Worm (Caenorhabditis elegans) whole organism, L3 larva: ENCODE results near the gene npp-16.

Experiments
- R02D3.7 ChIP-seq: fragments of 150-350 bp; optimal IDR thresholded peaks from 2 replicates; lab custom pipeline; 2014; ENCODE audit warnings: missing biosample characterization, missing genetic modification characterization
- ZK546.5 ChIP-seq: sonication (generic microtip); optimal IDR thresholded peaks from 2 replicates; lab custom pipeline; 2017; ENCODE audit warnings: missing biosample characterization, missing genetic modification characterization
- aly-2 ChIP-seq: fragments of 150-350 bp; optimal IDR thresholded peaks from 2 replicates; lab custom pipeline; 2014; ENCODE audit warnings: missing biosample characterization, missing genetic modification characterization
- ama-1 ChIP-seq: fragments of 150-350 bp; optimal IDR thresholded peaks from 2 replicates; lab custom pipeline; 2018
- ceh-16 ChIP-seq: sonication (generic microtip); optimal IDR thresholded peaks from 2 replicates; lab custom pipeline; 2017; ENCODE audit warnings: missing biosample characterization, missing genetic modification characterization
- ceh-28 ChIP-seq: fragments of 150-350 bp; optimal IDR thresholded peaks from 2 replicates; lab custom pipeline; 2014; ENCODE audit warnings: missing biosample characterization, missing genetic modification reagents, missing genetic modification characterization
- ceh-82 ChIP-seq: fragments of 150-350 bp; optimal IDR thresholded peaks from 2 replicates; lab custom pipeline; 2014; ENCODE audit warnings: missing biosample characterization, missing genetic modification characterization
- ceh-9 ChIP-seq: sonication (generic microtip); optimal IDR thresholded peaks from 2 replicates; lab custom pipeline; 2018; ENCODE audit warnings: missing biosample characterization, missing genetic modification characterization
- daf-12 ChIP-seq: fragments of 150-350 bp; optimal IDR thresholded peaks from 2 replicates; lab custom pipeline; 2014; ENCODE audit warnings: missing biosample characterization, missing genetic modification reagents, missing genetic modification characterization
- egl-27 ChIP-seq: sonication (generic microtip); optimal IDR thresholded peaks from 4 replicates; lab custom pipeline; 2017; ENCODE audit warnings: missing biosample characterization, missing genetic modification reagents, missing genetic modification characterization
- egl-5 ChIP-seq: fragments of 150-350 bp; optimal IDR thresholded peaks from 2 replicates; lab custom pipeline; 2017; ENCODE audit warnings: missing biosample characterization, missing genetic modification reagents, missing genetic modification characterization, inconsistent platforms
- elt-2 ChIP-seq: sonication (generic microtip); optimal IDR thresholded peaks from 2 replicates; lab custom pipeline; 2016; ENCODE audit warnings: missing genetic modification reagents, mild to moderate bottlenecking, missing genetic modification characterization, missing compliant biosample characterization
- elt-3 ChIP-seq, 3 experiments: fragments of 150-350 bp in 1 of 3; sonication (generic microtip) in 2 of 3; optimal IDR thresholded peaks; 2 replicates in 2 of 3; 4 replicates in 1 of 3; lab custom pipeline; 2014 to 2017; ENCODE audit warnings: missing biosample characterization in 3 of 3, missing genetic modification characterization in 3 of 3
- eor-1 ChIP-seq, 2 experiments: fragments of 150-350 bp; optimal IDR thresholded peaks; 2 replicates each; lab custom pipeline; 2014 to 2018; ENCODE audit warnings: missing biosample characterization in 2 of 2, missing genetic modification characterization in 2 of 2
- fkh-10 ChIP-seq: sonication (generic microtip); optimal IDR thresholded peaks from 2 replicates; lab custom pipeline; 2017; ENCODE audit warnings: missing biosample characterization, missing genetic modification reagents, missing genetic modification characterization
- fkh-2 ChIP-seq: fragments of 150-350 bp; optimal IDR thresholded peaks from 2 replicates; lab custom pipeline; 2014; ENCODE audit warnings: missing biosample characterization, missing genetic modification reagents, missing genetic modification characterization
- hmg-11 ChIP-seq: sonication (generic microtip); optimal IDR thresholded peaks from 2 replicates; lab custom pipeline; 2016; ENCODE audit warnings: missing genetic modification characterization, missing compliant biosample characterization
- jun-1 ChIP-seq: fragments of 150-350 bp; optimal IDR thresholded peaks from 2 replicates; lab custom pipeline; 2014; ENCODE audit warnings: missing biosample characterization, missing genetic modification reagents, missing genetic modification characterization
- lin-15B ChIP-seq: fragments of 150-350 bp; optimal IDR thresholded peaks from 2 replicates; lab custom pipeline; 2014; ENCODE audit warnings: missing biosample characterization, missing genetic modification characterization
- lin-39 ChIP-seq: fragments of 150-350 bp; optimal IDR thresholded peaks from 2 replicates; lab custom pipeline; 2018; ENCODE audit warnings: missing biosample characterization, missing genetic modification reagents, missing genetic modification characterization
- lsy-12 ChIP-seq: sonication (generic microtip); optimal IDR thresholded peaks from 2 replicates; lab custom pipeline; 2016; ENCODE audit warnings: mild to moderate bottlenecking, missing genetic modification characterization, missing compliant biosample characterization
- mdl-1 ChIP-seq: fragments of 150-350 bp; optimal IDR thresholded peaks from 2 replicates; lab custom pipeline; 2014; ENCODE audit warnings: missing biosample characterization, missing genetic modification characterization
- nfya-1 ChIP-seq: sonication (generic microtip); optimal IDR thresholded peaks from 2 replicates; lab custom pipeline; 2017; ENCODE audit warnings: missing genetic modification characterization, mild to moderate bottlenecking, missing compliant biosample characterization, antibody characterized with exemption, moderate library complexity; ENCODE audit not compliant: insufficient read depth
- nhr-12 ChIP-seq: fragments of 150-350 bp; optimal IDR thresholded peaks from 2 replicates; lab custom pipeline; 2014; ENCODE audit warnings: missing biosample characterization, missing genetic modification characterization
- nhr-23 ChIP-seq: fragments of 150-350 bp; optimal IDR thresholded peaks from 2 replicates; lab custom pipeline; 2014; ENCODE audit warnings: missing biosample characterization, missing genetic modification reagents, missing genetic modification characterization
- nhr-237 ChIP-seq: fragments of 150-350 bp; optimal IDR thresholded peaks from 2 replicates; lab custom pipeline; 2014; ENCODE audit warnings: missing biosample characterization, missing genetic modification characterization
- nhr-25 ChIP-seq: sonication (generic microtip); optimal IDR thresholded peaks from 2 replicates; lab custom pipeline; 2017; ENCODE audit warnings: missing biosample characterization, missing genetic modification characterization
- nhr-28 ChIP-seq: fragments of 150-350 bp; optimal IDR thresholded peaks from 2 replicates; lab custom pipeline; 2014; ENCODE audit warnings: missing biosample characterization, missing genetic modification characterization
- nhr-43 ChIP-seq: sonication (generic microtip); optimal IDR thresholded peaks from 2 replicates; lab custom pipeline; 2016; ENCODE audit warnings: mild to moderate bottlenecking, missing genetic modification characterization, missing compliant biosample characterization; ENCODE audit not compliant: poor library complexity, severe bottlenecking
- nhr-67 ChIP-seq: fragments of 150-350 bp; optimal IDR thresholded peaks from 2 replicates; lab custom pipeline; 2014; ENCODE audit warnings: missing biosample characterization, missing genetic modification characterization
- nhr-77 ChIP-seq: fragments of 150-350 bp; optimal IDR thresholded peaks from 2 replicates; lab custom pipeline; 2014; ENCODE audit warnings: missing biosample characterization, missing genetic modification characterization
- pha-4 ChIP-seq: fragments of 150-350 bp; optimal IDR thresholded peaks from 2 replicates; lab custom pipeline; 2014; ENCODE audit warnings: missing biosample characterization, missing genetic modification reagents, missing genetic modification characterization
- pqm-1 ChIP-seq: fragments of 150-350 bp; optimal IDR thresholded peaks from 2 replicates; lab custom pipeline; 2017; ENCODE audit warnings: missing biosample characterization, missing genetic modification characterization, inconsistent platforms
- sea-2 ChIP-seq: fragments of 150-350 bp; sonication (generic microtip); optimal IDR thresholded peaks from 4 replicates; lab custom pipeline; 2014; ENCODE audit warnings: missing biosample characterization, missing genetic modification reagents, missing genetic modification characterization
- skn-1 ChIP-seq: fragments of 150-350 bp; optimal IDR thresholded peaks from 2 replicates; lab custom pipeline; 2014; ENCODE audit warnings: missing biosample characterization, missing genetic modification characterization
- snpc-4 ChIP-seq: fragments of 150-350 bp; optimal IDR thresholded peaks from 2 replicates; lab custom pipeline; 2014; ENCODE audit warnings: missing biosample characterization, missing genetic modification characterization
- tbx-2 ChIP-seq: sonication (generic microtip); optimal IDR thresholded peaks from 2 replicates; lab custom pipeline; 2016; ENCODE audit warnings: mild to moderate bottlenecking, missing genetic modification characterization, missing compliant biosample characterization
- unc-62 ChIP-seq: fragments of 150-350 bp; sonication (generic microtip); optimal IDR thresholded peaks from 4 replicates; lab custom pipeline; 2014; ENCODE audit warnings: missing biosample characterization, missing genetic modification reagents, missing genetic modification characterization
- ztf-11 ChIP-seq: fragments of 150-350 bp; optimal IDR thresholded peaks from 2 replicates; lab custom pipeline; 2014; ENCODE audit warnings: missing biosample characterization, missing genetic modification characterization

The npp-16 gene

ce11 chrIII:11915666-11916065 lies at the start of gene npp-16, which contains the start of gene ndab-1:
TSS of gene npp-16 (plus strand) at chrIII:11915928.
TSS of gene ndab-1 (minus strand) at chrIII:11915712.
- TF ChIP-seq hmg-11 (peak; percentile 24), pha-4 (tag; lab: Kevin White, UChicago) (peak; percentile 6), ZK546.5 (tag; lab: Kevin White, UChicago) (no peak), jun-1 (tag; lab: Kevin White, UChicago) (no peak), ama-1 (no peak), lin-15B (tag; lab: Kevin White, UChicago) (peak; percentile 33), lsy-12 (no peak), ceh-82 (no peak), fkh-2 (tag; lab: Kevin White, UChicago) (no peak), nfya-1 (tag; lab: Kevin White, UChicago) (peak; percentile 54)

- TF ChIP-seq nfya-1 (tag; lab: Kevin White, UChicago) (peak; percentile 64), lin-39 (no peak)
Observed at ce11 chrIII:11866127-11866526, 49.6 kb upstream of the npp-16 start.

- no peak for TF ChIP-seq nhr-12 (tag; lab: Kevin White, UChicago)
- TF ChIP-seq nhr-77 (tag; lab: Kevin White, UChicago) = no peak
- no peak for TF ChIP-seq nhr-67 (tag; lab: Kevin White, UChicago)
Observed at ce11 chrIII:11869231-11869912, 46.4 kb upstream of the npp-16 start, which contains the start of gene taf-12. TSS of gene taf-12 (minus strand) at chrIII:11869281.

ce11 chrIII:11870009-11870408 lies 45.7 kb upstream of the npp-16 start:
- TF ChIP-seq lin-15B (tag; lab: Kevin White, UChicago) (peak; percentile 97), eor-1 (tag; optimal IDR thresholded peaks at IDR 0.05; lab: Kevin White, UChicago) (no peak), elt-2 (tag; lab: Kevin White, UChicago) (peak; percentile 65), egl-5 (tag; lab: Kevin White, UChicago) (peak; percentile 86), fkh-10 (GFP tag; lab: Kevin White, UChicago) (peak; percentile 68), nhr-43 (tag; lab: Kevin White, UChicago) (peak; percentile 86), unc-62 (GFP tag; lab: Kevin White, UChicago) (no peak), egl-27 (peak; percentile 7), snpc-4 (peak; percentile 97), nhr-237 (tag; lab: Kevin White, UChicago) (no peak), ZK546.5 (tag; lab: Kevin White, UChicago) (no peak), elt-3 (tag; optimal IDR thresholded peaks at IDR 0.05; lab: Kevin White, UChicago) (no peak), nhr-25 (tag; lab: Kevin White, UChicago) (peak; percentile 74), sea-2 (GFP tag; lab: Kevin White, UChicago) (no peak), pha-4 (tag; lab: Kevin White, UChicago) (peak; percentile 96), ceh-9 (tag; lab: Kevin White, UChicago) (no peak), ceh-28 (tag; lab: Kevin White, UChicago) (peak; percentile 50), jun-1 (tag; lab: Kevin White, UChicago) (peak; percentile 68), R02D3.7 (tag; lab: Kevin White, UChicago) (peak; percentile 47), skn-1 (peak; percentile 53), nhr-23 (peak; percentile 79), fkh-2 (tag; lab: Kevin White, UChicago) (peak; percentile 23), ama-1 (peak; percentile 43), lin-39 (peak; percentile 95), ceh-16 (tag; lab: Kevin White, UChicago) (peak; percentile 24), pqm-1 (tag; lab: Kevin White, UChicago) (peak; percentile 61), aly-2 (tag; lab: Kevin White, UChicago) (no peak), nfya-1 (tag; lab: Kevin White, UChicago) (peak; percentile 97), mdl-1 (no peak), nhr-28 (tag; lab: Kevin White, UChicago) (no peak), hmg-11 (peak; percentile 82), tbx-2 (tag; lab: Kevin White, UChicago) (peak; percentile 25), lsy-12 (peak; percentile 64), daf-12 (tag; lab: Kevin White, UChicago) (no peak), ztf-11 (no peak), nhr-67 (tag; lab: Kevin White, UChicago) (no peak)
- TF ChIP-seq, all 47 proteins: peak for 23
